Worm (Caenorhabditis elegans) whole organism, L1 larva: Measurements from ENCODE around the gene F54F7.6.

Experiments used
- C34B4.2 ChIP-seq: sonication (generic microtip); optimal IDR thresholded peaks from 2 replicates; lab custom pipeline; 2017; ENCODE audit warnings: mild to moderate bottlenecking, missing genetic modification characterization, missing compliant biosample characterization
- F16B12.6 ChIP-seq: fragments of 150-350 bp; optimal IDR thresholded peaks from 2 replicates; lab custom pipeline; 2014; ENCODE audit warnings: missing biosample characterization, missing genetic modification characterization
- aly-2 ChIP-seq: fragments of 150-350 bp; optimal IDR thresholded peaks from 2 replicates; lab custom pipeline; 2014; ENCODE audit warnings: missing biosample characterization, missing genetic modification characterization
- ama-1 ChIP-seq: fragments of 150-350 bp; optimal IDR thresholded peaks from 2 replicates; lab custom pipeline; 2014
- ces-1 ChIP-seq: fragments of 150-350 bp; optimal IDR thresholded peaks from 2 replicates; lab custom pipeline; 2014; ENCODE audit warnings: missing biosample characterization, missing genetic modification reagents, missing genetic modification characterization
- nhr-76 ChIP-seq: sonication (generic microtip); optimal IDR thresholded peaks from 2 replicates; lab custom pipeline; 2017; ENCODE audit warnings: missing biosample characterization, missing genetic modification characterization
- sptf-1 ChIP-seq: fragments of 150-350 bp; optimal IDR thresholded peaks from 2 replicates; lab custom pipeline; 2014; ENCODE audit warnings: missing biosample characterization, missing genetic modification characterization
- tbx-2 ChIP-seq: sonication (generic microtip); optimal IDR thresholded peaks from 2 replicates; lab custom pipeline; 2016; ENCODE audit warnings: missing genetic modification characterization, missing compliant biosample characterization
- tlp-1 ChIP-seq: fragments of 150-350 bp; optimal IDR thresholded peaks from 2 replicates; lab custom pipeline; 2014; ENCODE audit warnings: missing biosample characterization, missing genetic modification characterization
- unc-130 ChIP-seq: fragments of 150-350 bp; optimal IDR thresholded peaks from 2 replicates; lab custom pipeline; 2017; ENCODE audit warnings: missing biosample characterization, missing genetic modification characterization, inconsistent platforms

DNA sequence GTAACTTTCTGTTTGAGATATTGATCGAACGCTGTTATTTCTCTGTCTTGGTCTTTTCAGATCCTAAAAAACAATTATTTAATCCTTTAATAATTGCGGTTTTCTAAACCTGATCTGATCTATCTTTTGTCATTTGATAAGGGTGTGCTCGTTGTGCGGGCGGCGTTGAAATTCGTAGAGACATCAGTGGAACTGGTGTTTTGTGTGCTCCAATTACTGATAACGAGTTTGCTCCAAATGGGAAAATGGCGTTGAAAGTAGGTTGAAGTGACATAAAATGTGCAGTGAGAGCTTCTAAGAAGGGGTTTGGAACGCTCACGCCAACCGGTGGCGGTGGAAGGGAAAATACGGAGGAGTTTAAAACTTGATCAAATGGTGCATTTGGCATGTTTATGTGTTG, 10.8 kb upstream of the F54F7.6 start:
- TF ChIP-seq aly-2, result no peak
- TF ChIP-seq C34B4.2 (tag; lab: Kevin White, UChicago), result no peak
- no peak for TF ChIP-seq tlp-1
- TF ChIP-seq ces-1 (GFP tag; lab: Kevin White, UChicago), result no peak
- TF ChIP-seq tbx-2, result no peak
- no peak for TF ChIP-seq ama-1
- no peak for TF ChIP-seq unc-130 (tag; lab: Kevin White, UChicago)
- no peak for TF ChIP-seq sptf-1 (tag; lab: Kevin White, UChicago)
- TF ChIP-seq F16B12.6 (tag; lab: Kevin White, UChicago), result no peak
- TF ChIP-seq nhr-76, result no peak
